Fruit fly (Drosophila melanogaster) S2 (cell line): ENCODE data around the gene eater.

Source experiments
- CG8478 ChIP-seq: fragments of >200 bp; optimal IDR thresholded peaks from 2 replicates; lab custom pipeline; 2018
- CTCF ChIP-seq, 2 experiments: fragments of >200 bp; optimal IDR thresholded peaks; 2 replicates each; lab custom pipeline; 2018

dm6 chr3R:27131408-27131807 lies 31.9 kb upstream of the eater start:
- no peak for TF ChIP-seq CG8478
- TF ChIP-seq CTCF (optimal IDR thresholded peaks at IDR 0.05; lab: Kevin White, UChicago), result no peak
